Worm (Caenorhabditis elegans) whole organism, young adult: ENCODE results near the gene clec-156.

ENCODE experiments used
- F57A8.1 ChIP-seq: fragments of 200-800 bp; sonication (Bioruptor generic); optimal IDR thresholded peaks from 2 replicates; lab custom pipeline; 2018; ENCODE audit warnings: mild to moderate bottlenecking, missing genetic modification characterization, moderate library complexity, missing compliant biosample characterization
- K11D2.4 ChIP-seq: fragments of 200-800 bp; sonication (Bioruptor generic); IDR thresholded peaks from 2 replicates; pipeline ENCODE4 v1.3.6; 2022; ENCODE audit warnings: missing genetic modification reagents, missing genetic modification characterization, missing compliant biosample characterization
- Y56A3A.18 ChIP-seq: fragments of 200-800 bp; sonication (Bioruptor generic); IDR thresholded peaks from 2 replicates; pipeline ENCODE4 v1.3.6; 2022; ENCODE audit warnings: missing genetic modification reagents, missing genetic modification characterization, missing compliant biosample characterization
- Y79H2A.3 ChIP-seq: fragments of 200-800 bp; sonication (Bioruptor generic); conservative IDR thresholded peaks from 2 replicates; pipeline ENCODE4 v1.3.6; 2022; ENCODE audit warnings: missing genetic modification reagents, missing genetic modification characterization, missing compliant biosample characterization
- ZK185.1 ChIP-seq: sonication (generic microtip); optimal IDR thresholded peaks from 2 replicates; lab custom pipeline; 2016; ENCODE audit warnings: mild to moderate bottlenecking, missing genetic modification characterization, missing compliant biosample characterization; ENCODE audit not compliant: poor library complexity, severe bottlenecking
- dpl-1 ChIP-seq: fragments of 150-350 bp; optimal IDR thresholded peaks from 2 replicates; lab custom pipeline; 2014; ENCODE audit warnings: missing biosample characterization, missing genetic modification reagents, missing genetic modification characterization
- egl-44 ChIP-seq: fragments of 200-800 bp; sonication (Bioruptor generic); IDR thresholded peaks from 2 replicates; pipeline ENCODE4 v1.3.6; 2022; ENCODE audit warnings: missing genetic modification reagents, missing genetic modification characterization, missing compliant biosample characterization
- him-1 ChIP-seq: sonication (generic microtip); optimal IDR thresholded peaks from 2 replicates; lab custom pipeline; 2016; ENCODE audit warnings: missing genotype, missing genetic modification reagents, missing genetic modification characterization, missing compliant biosample characterization
- hlh-12 ChIP-seq: sonication (generic microtip); optimal IDR thresholded peaks from 2 replicates; lab custom pipeline; 2016; ENCODE audit warnings: missing genetic modification characterization, missing compliant biosample characterization
- nhr-120 ChIP-seq: fragments of 200-800 bp; sonication (Bioruptor generic); IDR thresholded peaks from 2 replicates; pipeline ENCODE4 v1.3.6; 2022; ENCODE audit warnings: missing genetic modification characterization, missing compliant biosample characterization
- pha-4 ChIP-seq: fragments of 150-350 bp; sonication (generic microtip); optimal IDR thresholded peaks from 2 replicates; lab custom pipeline; 2014; ENCODE audit warnings: missing biosample characterization, missing genetic modification reagents, missing genetic modification characterization
- sea-2 ChIP-seq: fragments of 200-800 bp; sonication (Bioruptor generic); IDR thresholded peaks from 2 replicates; pipeline ENCODE4 v1.3.6; 2022; ENCODE audit warnings: missing genetic modification characterization, missing compliant biosample characterization
- ztf-26 ChIP-seq: sonication (generic microtip); optimal IDR thresholded peaks from 2 replicates; lab custom pipeline; 2017; ENCODE audit warnings: missing genetic modification characterization, missing compliant biosample characterization

DNA sequence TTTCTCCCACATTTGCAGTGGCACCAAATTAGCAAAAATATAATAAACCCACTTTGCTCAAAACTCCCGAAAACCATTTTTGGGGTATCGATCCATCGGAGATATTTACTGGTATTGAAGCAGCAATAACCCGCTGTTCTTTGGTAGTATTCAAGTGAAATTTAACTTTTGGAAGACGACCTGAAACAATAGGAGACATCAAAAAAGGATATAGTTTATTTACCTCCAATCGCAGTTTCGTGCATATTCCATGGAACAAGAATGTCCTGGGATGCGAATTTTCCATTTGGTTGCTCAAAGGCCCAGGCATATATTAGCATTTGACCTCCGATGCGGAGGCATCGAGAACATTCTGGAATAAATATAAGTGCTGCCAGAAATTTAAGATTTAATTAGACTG is 31.3 kb upstream of the clec-156 start:
- TF ChIP-seq dpl-1 (GFP tag; lab: Kevin White, UChicago) (no peak), Y56A3A.18 (no peak), nhr-120 (GFP tag; lab: Robert Waterston, UW) (no peak), F57A8.1 (GFP tag; lab: Kevin White, UChicago) (no peak), hlh-12 (tag; lab: Kevin White, UChicago) (no peak), K11D2.4 (GFP tag; lab: Robert Waterston, UW) (no peak), egl-44 (GFP tag; lab: Robert Waterston, UW) (no peak), sea-2 (GFP tag; lab: Robert Waterston, UW) (no peak), pha-4 (tag; lab: Kevin White, UChicago) (no peak), ZK185.1 (no peak), him-1 (tag; lab: Kevin White, UChicago) (no peak), ztf-26 (tag; lab: Kevin White, UChicago) (no peak), Y79H2A.3 (no peak)
